Worm (Caenorhabditis elegans): ENCODE data around the gene C14B1.2.

DNA sequence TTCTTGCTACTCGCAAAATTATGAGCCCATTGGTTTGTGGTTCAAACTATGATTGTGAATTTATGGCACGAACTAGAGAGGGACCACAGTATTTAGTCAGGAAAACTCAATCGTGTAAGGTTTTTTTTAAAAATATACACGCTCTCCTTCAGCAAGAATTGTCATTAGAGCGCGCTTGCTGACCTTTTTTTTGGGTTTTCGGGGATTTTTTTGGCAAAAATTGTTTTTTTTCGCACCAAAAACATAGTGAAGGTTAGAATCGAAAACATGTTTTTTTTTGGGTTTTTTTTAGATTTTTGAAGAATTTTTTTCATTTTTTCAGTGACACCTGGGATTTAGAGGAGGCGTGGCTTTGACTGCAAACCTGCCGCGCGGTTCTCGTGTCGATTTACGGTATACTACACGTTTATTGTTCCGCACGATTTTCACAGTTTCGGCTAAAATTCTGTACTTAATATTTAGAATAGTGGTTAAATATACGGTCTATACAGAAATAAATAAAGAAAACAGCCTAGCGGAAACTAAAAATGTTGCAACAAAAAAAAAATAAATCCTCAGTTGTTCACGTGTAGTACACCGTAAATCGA, 14.1 kb downstream of the C14B1.2 start:
- TF ChIP-seq fos-1 (tag; optimal IDR thresholded peaks at IDR 0.05) (no peak), nhr-90 (tag; optimal IDR thresholded peaks at IDR 0.05; ENCODE audit: poor library complexity) (no peak), lin-15B (tag; optimal IDR thresholded peaks at IDR 0.05) (no peak), unc-62 (GFP tag; optimal IDR thresholded peaks at IDR 0.05) (no peak), nhr-237 (tag; optimal IDR thresholded peaks at IDR 0.05) (no peak), elt-2 (tag; optimal IDR thresholded peaks at IDR 0.05) (no peak), nhr-28 (tag; optimal IDR thresholded peaks at IDR 0.05) (no peak), snpc-4 (tag; optimal IDR thresholded peaks at IDR 0.05) (no peak), alr-1 (tag; optimal IDR thresholded peaks at IDR 0.05; ENCODE audit: borderline replicate concordance) (no peak), mep-1 (tag; optimal IDR thresholded peaks at IDR 0.05) (no peak)

Measured in whole organism, L1 larva.